Worm (Caenorhabditis elegans): ENCODE data around the gene ZK262.2.
A peak's percentile ranks its signal among the peaks of the same experiment; 100 is the strongest.

ZK262.2 gene

ce11 chrV:18412887-18413286 is at the start of gene ZK262.2:
TSS of gene ZK262.2 (minus strand) at chrV:18412987.
- TF ChIP-seq nhr-28 (tag; optimal IDR thresholded peaks at IDR 0.05) (peak; percentile 9), nhr-6 (tag; optimal IDR thresholded peaks at IDR 0.05) (no peak), T26A8.4 (GFP tag; IDR thresholded peaks at IDR 0.05) (no peak), nhr-111 (GFP tag; optimal IDR thresholded peaks at IDR 0.05) (no peak), snpc-4 (tag; optimal IDR thresholded peaks at IDR 0.05) (no peak)

DNA sequence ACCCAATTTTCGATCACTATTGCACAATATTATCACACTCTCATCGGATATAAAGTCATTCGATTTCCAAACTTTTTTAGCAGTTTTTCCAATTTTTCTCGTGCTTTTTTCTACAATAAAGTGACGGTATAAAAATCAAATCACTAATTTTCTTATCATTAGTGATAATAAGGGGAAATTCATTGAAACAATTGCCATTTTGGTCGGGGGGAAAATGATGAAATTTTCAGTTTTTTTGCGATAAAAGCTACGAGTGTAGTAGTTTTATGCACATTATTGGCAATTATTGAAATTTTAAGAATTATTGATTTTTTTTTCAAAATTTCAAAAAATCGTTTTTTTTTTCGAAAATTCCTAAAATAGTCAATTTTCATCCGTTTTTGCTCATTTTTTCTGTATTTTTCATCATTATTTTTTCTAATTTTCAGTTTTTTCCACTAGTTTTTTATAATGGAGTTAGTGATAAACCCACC is 49.6 kb upstream of the ZK262.2 start, which contains the start of gene ZK228.4:
Gene ZK228.4, plus strand, starts transcription at position 423 of the 473 bp plus-strand sequence.
- TF ChIP-seq php-3 (GFP tag; IDR thresholded peaks at IDR 0.05) (0 out of 2 replicates have a peak, but pooled peaks have one; percentile 23), nhr-48 (tag; optimal IDR thresholded peaks at IDR 0.05) (no peak), daf-16 (GFP tag; optimal IDR thresholded peaks at IDR 0.05) (no peak), daf-16 (tag; optimal IDR thresholded peaks at IDR 0.05) (peak; percentile 18), mxl-2 (GFP tag; conservative IDR thresholded peaks at IDR 0.05) (no peak), lin-15B (tag; optimal IDR thresholded peaks at IDR 0.05) (no peak), nhr-28 (tag; optimal IDR thresholded peaks at IDR 0.05) (peak; percentile 54), hlh-11 (tag; optimal IDR thresholded peaks at IDR 0.05) (no peak), tra-1 (GFP tag; IDR thresholded peaks at IDR 0.05) (no peak), lin-1 (GFP tag; IDR thresholded peaks at IDR 0.05) (no peak), ceh-28 (tag; optimal IDR thresholded peaks at IDR 0.05) (no peak), unc-39 (tag; optimal IDR thresholded peaks at IDR 0.05) (no peak), dve-1 (tag; optimal IDR thresholded peaks at IDR 0.05; ENCODE audit: insufficient read depth) (peak; percentile 3), pqm-1 (tag; optimal IDR thresholded peaks at IDR 0.05) (peak; percentile 70), rbr-2 (tag; optimal IDR thresholded peaks at IDR 0.05) (no peak)

DNA sequence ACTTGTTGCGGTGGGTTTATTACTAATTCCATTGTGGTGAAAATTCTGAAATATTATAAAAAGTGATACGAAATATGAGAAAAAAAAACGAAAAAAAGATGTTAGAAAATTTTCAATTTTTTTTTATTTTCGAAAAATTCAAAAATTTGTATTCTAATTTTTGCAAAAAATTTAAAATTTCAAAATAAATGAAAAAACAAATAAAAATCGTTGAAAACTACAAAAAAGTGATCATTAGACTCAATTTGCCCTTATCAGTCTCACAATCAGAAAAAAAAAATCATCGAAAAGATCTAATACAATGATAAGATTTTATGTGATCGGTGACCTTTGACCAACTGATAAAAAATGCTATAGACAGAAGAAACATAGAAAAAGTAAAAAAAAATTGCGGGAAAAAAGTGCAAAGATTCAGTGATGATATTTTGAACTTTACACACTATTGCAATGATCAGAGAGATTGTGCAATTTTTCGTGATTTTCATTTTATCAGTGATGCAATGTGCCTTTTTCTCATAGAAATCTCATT is 48.5 kb upstream of the ZK262.2 start, which contains the start of gene ZK228.3:
Gene ZK228.3, minus strand, starts transcription at position 51 of the 529 bp plus-strand sequence.
- TF ChIP-seq hlh-11 (tag; optimal IDR thresholded peaks at IDR 0.05) (peak; percentile 52), nhr-41 (GFP tag; IDR thresholded peaks at IDR 0.05) (peak; percentile 93), dmd-9 (GFP tag; IDR thresholded peaks at IDR 0.05) (no peak), dmd-6 (GFP tag; IDR thresholded peaks at IDR 0.05) (peak; percentile 90), php-3 (GFP tag; IDR thresholded peaks at IDR 0.05) (peak; percentile 35; the same call in 1 of the 2 replicates), nhr-48 (tag; optimal IDR thresholded peaks at IDR 0.05) (peak; percentile 23), T20F7.1 (GFP tag; optimal IDR thresholded peaks at IDR 0.05) (no peak), nhr-77 (tag; optimal IDR thresholded peaks at IDR 0.05) (peak; percentile 76), tra-1 (GFP tag; IDR thresholded peaks at IDR 0.05) (peak; percentile 53; the same call in 1 of the 2 replicates), daf-16 (GFP tag; optimal IDR thresholded peaks at IDR 0.05) (no peak), daf-16 (tag; optimal IDR thresholded peaks at IDR 0.05) (peak; percentile 55), ceh-28 (tag; optimal IDR thresholded peaks at IDR 0.05) (no peak), lin-1 (GFP tag; IDR thresholded peaks at IDR 0.05) (0 out of 2 replicates have a peak, but pooled peaks have one; percentile 30), nhr-28 (tag; optimal IDR thresholded peaks at IDR 0.05) (peak; percentile 91), pqm-1 (tag; optimal IDR thresholded peaks at IDR 0.05) (peak; percentile 94), D1046.2 (GFP tag; IDR thresholded peaks at IDR 0.05) (no peak)

ce11 chrV:18456574-18456973 is 43.8 kb upstream of the ZK262.2 start, which contains the start of gene ZK228.10:
TSS of gene ZK228.10 (plus strand) at chrV:18456874.
- TF ChIP-seq lir-3 (tag; optimal IDR thresholded peaks at IDR 0.05) = no peak
- TF ChIP-seq T26A8.4 (GFP tag; IDR thresholded peaks at IDR 0.05) = no peak
- TF ChIP-seq zfp-2 (tag; optimal IDR thresholded peaks at IDR 0.05) = no peak
- TF ChIP-seq madf-5 (GFP tag; IDR thresholded peaks at IDR 0.05) = no peak
- TF ChIP-seq lin-13 (GFP tag; optimal IDR thresholded peaks at IDR 0.05) = no peak
- no peak for TF ChIP-seq rbr-2 (tag; optimal IDR thresholded peaks at IDR 0.05)
- no peak for TF ChIP-seq vab-7 (GFP tag; IDR thresholded peaks at IDR 0.05)

DNA sequence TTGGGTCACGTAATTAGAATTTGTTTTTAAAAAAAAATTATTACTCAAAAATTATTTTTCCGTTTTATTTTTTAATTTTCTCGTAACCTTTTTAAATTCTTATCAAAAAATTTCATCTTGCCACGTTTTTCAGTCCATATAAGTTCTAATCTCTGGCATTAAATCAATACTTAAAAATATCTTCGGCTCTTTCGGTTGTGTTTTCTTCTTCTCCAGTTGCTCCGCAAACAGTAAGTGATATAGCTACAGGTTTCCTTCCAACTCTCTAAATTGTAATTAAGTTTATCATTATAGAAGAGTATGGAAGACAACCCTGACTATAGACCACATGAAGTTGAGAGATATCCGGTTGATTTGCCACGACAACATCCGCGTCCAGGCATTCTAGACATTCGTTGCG is 31.3 kb upstream of the ZK262.2 start, which contains the start of gene ZK228.1:
Gene ZK228.1, plus strand, starts transcription at position 301 of the 400 bp plus-strand sequence.
- TF ChIP-seq zip-2 (tag; optimal IDR thresholded peaks at IDR 0.05) (no peak), aha-1 (tag) (peak; percentile 38)
